Worm (Caenorhabditis elegans) whole organism, young adult: ENCODE results near the gene Y47A7.2.

Experiments used
- F10E7.11 ChIP-seq: sonication (generic microtip); optimal IDR thresholded peaks from 2 replicates; lab custom pipeline; 2017; ENCODE audit warnings: mild to moderate bottlenecking, missing genetic modification characterization, moderate library complexity, missing compliant biosample characterization
- F55B11.4 ChIP-seq: sonication (generic microtip); optimal IDR thresholded peaks from 2 replicates; lab custom pipeline; 2016; ENCODE audit warnings: missing compliant biosample characterization, missing genetic modification characterization, borderline replicate concordance; ENCODE audit not compliant: insufficient read depth
- Y56A3A.18 ChIP-seq: fragments of 200-800 bp; sonication (Bioruptor generic); IDR thresholded peaks from 2 replicates; pipeline ENCODE4 v1.3.6; 2022; ENCODE audit warnings: missing genetic modification reagents, missing genetic modification characterization, missing compliant biosample characterization
- akir-1 ChIP-seq: fragments of 200-800 bp; sonication (Bioruptor generic); optimal IDR thresholded peaks from 2 replicates; lab custom pipeline; 2018; ENCODE audit warnings: mild to moderate bottlenecking, missing genetic modification characterization, moderate library complexity, missing compliant biosample characterization
- madf-8 ChIP-seq: fragments of 200-800 bp; sonication (Bioruptor generic); conservative IDR thresholded peaks from 2 replicates; pipeline ENCODE4 v1.3.6; 2022; ENCODE audit warnings: missing genetic modification reagents, missing genetic modification characterization, missing compliant biosample characterization
- mxl-1 ChIP-seq: sonication (generic microtip); optimal IDR thresholded peaks from 2 replicates; lab custom pipeline; 2016; ENCODE audit warnings: missing genetic modification characterization, missing compliant biosample characterization
- nfya-1 ChIP-seq: sonication (generic microtip); optimal IDR thresholded peaks from 2 replicates; lab custom pipeline; 2017; ENCODE audit warnings: antibody characterized with exemption, missing compliant biosample characterization, missing genetic modification characterization, borderline replicate concordance; ENCODE audit not compliant: insufficient read depth
- pbrm-1 ChIP-seq: fragments of 200-800 bp; sonication (Bioruptor generic); IDR thresholded peaks from 2 replicates; pipeline ENCODE4 v1.3.6; 2022; ENCODE audit warnings: missing genetic modification reagents, missing genetic modification characterization, missing compliant biosample characterization
- pha-4 ChIP-seq: fragments of 150-350 bp; sonication (generic microtip); optimal IDR thresholded peaks from 2 replicates; lab custom pipeline; 2014; ENCODE audit warnings: missing biosample characterization, missing genetic modification reagents, missing genetic modification characterization
- zfh-2 ChIP-seq: fragments of 200-800 bp; sonication (Bioruptor generic); conservative IDR thresholded peaks from 2 replicates; pipeline ENCODE4 v1.3.6; 2022; ENCODE audit warnings: missing genetic modification reagents, missing genetic modification characterization, missing compliant biosample characterization
- ztf-18 ChIP-seq: sonication (generic microtip); optimal IDR thresholded peaks from 2 replicates; lab custom pipeline; 2016; ENCODE audit warnings: missing genotype, mild to moderate bottlenecking, missing genetic modification characterization, missing compliant biosample characterization

DNA sequence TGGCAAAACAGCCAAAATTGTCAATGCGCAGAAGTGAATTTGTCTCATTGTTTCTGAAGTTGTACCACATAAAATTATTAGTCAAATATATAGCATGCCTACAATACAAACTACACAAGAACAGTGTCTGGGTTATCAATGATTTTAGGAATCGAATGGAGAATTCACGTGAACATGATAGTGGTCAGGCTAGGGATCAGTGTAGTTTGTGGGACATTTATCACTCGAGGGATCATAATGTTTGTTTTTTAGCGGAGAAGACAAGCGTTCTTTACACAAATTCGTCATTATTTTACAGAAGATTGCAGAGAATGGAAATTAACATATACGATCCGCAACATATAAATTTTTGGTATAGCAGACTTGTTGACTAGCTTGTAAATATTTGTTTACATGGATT, 20.9 kb downstream of the Y47A7.2 start, which contains the start of gene ugt-51:
- no peak for TF ChIP-seq akir-1
- TF ChIP-seq nfya-1 (tag; lab: Kevin White, UChicago): no peak
- no peak for TF ChIP-seq mxl-1 (tag; lab: Kevin White, UChicago)
- no peak for TF ChIP-seq ztf-18 (tag; lab: Kevin White, UChicago)
- no peak for TF ChIP-seq madf-8 (GFP tag; lab: Robert Waterston, UW)
- no peak for TF ChIP-seq zfh-2
- TF ChIP-seq pbrm-1 (GFP tag; lab: Robert Waterston, UW): no peak
- TF ChIP-seq Y56A3A.18 (GFP tag; lab: Robert Waterston, UW): no peak
- TF ChIP-seq pha-4 (tag; lab: Kevin White, UChicago): no peak
- no peak for TF ChIP-seq F10E7.11 (tag; lab: Kevin White, UChicago)
- TF ChIP-seq F55B11.4 (tag; lab: Kevin White, UChicago): no peak
